Fruit fly (Drosophila melanogaster) whole organism, embryonic: ENCODE data around the gene Grip128.

Experiments used
- CG11560 ChIP-seq: fragments of 200-800 bp; sonication (Bioruptor generic); IDR thresholded peaks from 3 replicates; pipeline ENCODE4 v1.3.6; 2022; ENCODE audit warnings: missing biosample characterization, missing genetic modification characterization
- CG15696 ChIP-seq: fragments of 200-800 bp; sonication (Bioruptor generic); optimal IDR thresholded peaks from 2 replicates; lab custom pipeline; 2019; ENCODE audit warnings: missing biosample characterization, mild to moderate bottlenecking, missing genetic modification characterization, moderate library complexity
- CG2129 ChIP-seq: fragments of 200-800 bp; sonication (Bioruptor generic); IDR thresholded peaks from 2 replicates; pipeline ENCODE4 v1.3.6; 2022; ENCODE audit warnings: missing biosample characterization, missing genetic modification characterization; ENCODE audit not compliant: partially characterized antibody
- CG7372 ChIP-seq: fragments of 200-800 bp; sonication (Bioruptor generic); IDR thresholded peaks from 2 replicates; pipeline ENCODE4 v1.3.6; 2022; ENCODE audit warnings: missing biosample characterization, missing genetic modification characterization
- CG8924 ChIP-seq: fragments of 200-800 bp; optimal IDR thresholded peaks from 3 replicates; lab custom pipeline; 2019; ENCODE audit warnings: missing biosample characterization, mild to moderate bottlenecking, missing genetic modification characterization, moderate library complexity
- Doc2 ChIP-seq: fragments of 200-800 bp; sonication (Bioruptor generic); IDR thresholded peaks from 2 replicates; pipeline ENCODE4 v1.3.6; 2022; ENCODE audit warnings: missing biosample characterization, missing genetic modification characterization
- Hsf ChIP-seq: fragments of 200-800 bp; sonication (Bioruptor generic); optimal IDR thresholded peaks from 3 replicates; lab custom pipeline; 2016; ENCODE audit warnings: missing biosample characterization, missing genetic modification characterization
- NC2β ChIP-seq: fragments of 200-800 bp; sonication (Bioruptor generic); optimal IDR thresholded peaks from 2 replicates; lab custom pipeline; 2016; ENCODE audit warnings: missing biosample characterization, missing genetic modification characterization
- Sox100B ChIP-seq: fragments of 200-800 bp; sonication (Bioruptor generic); optimal IDR thresholded peaks from 3 replicates; lab custom pipeline; 2018; ENCODE audit warnings: missing biosample characterization, mild to moderate bottlenecking, missing genetic modification characterization
- Ssrp ChIP-seq: fragments of 200-800 bp; sonication (Bioruptor generic); optimal IDR thresholded peaks from 2 replicates; lab custom pipeline; 2018; ENCODE audit warnings: missing biosample characterization, mild to moderate bottlenecking, missing genetic modification characterization, moderate library complexity
- gt ChIP-seq: fragments of 200-800 bp; sonication (Bioruptor generic); IDR thresholded peaks from 2 replicates; pipeline ENCODE4 v1.3.6; 2022; ENCODE audit warnings: missing biosample characterization, missing genetic modification characterization
- kni ChIP-seq: fragments of 200-800 bp; sonication (Bioruptor generic); optimal IDR thresholded peaks from 3 replicates; lab custom pipeline; 2017; ENCODE audit warnings: mild to moderate bottlenecking, missing biosample characterization, missing genetic modification reagents, missing genetic modification characterization
- seq ChIP-seq: fragments of 200-800 bp; sonication (Bioruptor generic); IDR thresholded peaks from 2 replicates; pipeline ENCODE4 v1.3.6; 2022; ENCODE audit warnings: missing biosample characterization, missing genetic modification characterization

DNA sequence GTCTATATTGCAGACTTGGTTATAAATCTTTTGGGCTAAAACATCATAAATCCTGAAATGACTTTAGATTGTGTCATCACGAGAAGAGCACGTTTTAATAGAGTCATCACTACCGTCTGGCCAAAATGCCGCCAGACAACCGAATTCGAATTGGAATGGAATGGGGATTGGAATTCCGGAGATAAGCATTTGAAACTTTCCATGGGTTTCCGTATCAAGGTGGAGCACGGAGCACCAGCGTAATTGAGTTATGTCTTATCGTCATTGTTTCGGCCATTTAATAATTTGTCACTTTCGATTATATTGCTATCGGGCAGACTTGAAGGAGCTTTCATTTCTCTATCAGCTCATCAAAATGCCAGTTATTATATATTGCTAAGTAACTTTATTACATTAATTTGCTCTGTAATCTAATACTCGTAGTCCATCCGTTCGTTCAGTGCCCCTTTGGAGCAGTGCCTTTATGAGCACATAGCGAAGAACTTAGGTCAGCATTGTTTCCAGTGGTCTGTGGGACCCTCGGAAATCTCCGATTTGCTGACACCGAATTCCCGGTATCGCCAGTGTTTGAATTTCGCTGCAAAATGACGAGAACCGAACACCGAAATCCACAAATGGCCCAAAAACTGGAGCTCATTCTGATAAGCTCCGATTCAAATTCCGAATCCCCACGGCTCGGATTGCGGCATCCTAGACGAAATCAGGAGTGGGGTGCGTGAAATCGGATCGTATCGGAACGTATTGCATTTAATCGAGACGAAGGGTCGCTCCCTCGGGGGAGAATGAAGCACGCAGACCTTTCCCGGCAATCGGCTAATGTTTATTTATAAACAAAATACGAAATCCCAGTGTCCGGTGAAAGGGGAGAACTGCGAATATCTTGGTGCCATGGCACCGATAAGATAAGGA is 28.3 kb upstream of the Grip128 start:
- no peak for TF ChIP-seq NC2β (GFP tag; lab: Kevin White, UChicago)
- TF ChIP-seq Hsf: no peak
- TF ChIP-seq CG2129 (GFP tag; lab: Robert Waterston, UW): no peak
- TF ChIP-seq gt: no peak
- TF ChIP-seq Ssrp (tag; lab: Kevin White, UChicago): no peak
- TF ChIP-seq kni (GFP tag; lab: Kevin White, UChicago): no peak
- TF ChIP-seq seq (GFP tag; lab: Robert Waterston, UW): no peak
- no peak for TF ChIP-seq CG11560 (tag; lab: Robert Waterston, UW)
- TF ChIP-seq Sox100B: no peak
- TF ChIP-seq CG7372: no peak
- no peak for TF ChIP-seq Doc2 (GFP tag; lab: Robert Waterston, UW)
- TF ChIP-seq CG8924: no peak
- no peak for TF ChIP-seq CG15696 (tag; lab: Kevin White, UChicago)
